Fruit fly (Drosophila melanogaster): Measurements from ENCODE around the gene Prosbeta4.

Gene Prosbeta4

DNA sequence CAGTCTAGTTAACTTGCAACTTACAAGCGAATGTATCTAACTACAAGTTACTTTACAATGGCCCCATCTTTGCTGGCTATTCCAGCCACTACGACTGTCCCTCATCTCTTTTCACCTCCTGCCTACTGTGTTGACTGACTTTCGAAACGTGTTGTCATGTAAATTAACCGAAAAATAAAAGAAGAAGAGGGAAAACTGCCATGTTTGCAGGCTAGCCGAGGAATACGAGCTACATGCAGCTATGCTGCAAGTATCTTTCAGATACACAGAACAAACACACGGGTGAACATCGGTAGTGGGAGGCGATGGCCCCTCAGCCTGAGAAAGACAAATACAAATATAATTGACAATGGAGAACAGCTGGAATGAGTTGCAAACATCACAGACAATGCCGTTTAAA is 21.3 kb downstream of the Prosbeta4 start (continued):
- TF ChIP-seq kni (GFP tag; optimal IDR thresholded peaks at IDR 0.05), result peak; percentile 68
- no peak for TF ChIP-seq Nf-YC (tag; optimal IDR thresholded peaks at IDR 0.05)
- TF ChIP-seq CG6272 (GFP tag; IDR thresholded peaks at IDR 0.05), result no peak
- no peak for TF ChIP-seq luna (GFP tag; optimal IDR thresholded peaks at IDR 0.05)
- TF ChIP-seq ci (GFP tag; IDR thresholded peaks at IDR 0.05), result 0 out of 3 replicates have a peak, but pooled peaks have one; percentile 38
- no peak for TF ChIP-seq HmgD (GFP tag; optimal IDR thresholded peaks at IDR 0.05)
- TF ChIP-seq nau (GFP tag; optimal IDR thresholded peaks at IDR 0.05), result peak; percentile 18
- TF ChIP-seq Awh (GFP tag; IDR thresholded peaks at IDR 0.05), result peak; percentile 20; the same call in 1 of the 2 replicates
- 0 out of 3 replicates have a peak, but pooled peaks have one; percentile 9 for TF ChIP-seq CG11695 (GFP tag; IDR thresholded peaks at IDR 0.05)
- TF ChIP-seq Asciz (GFP tag; optimal IDR thresholded peaks at IDR 0.05), result peak; percentile 25
- TF ChIP-seq Xrp1 (GFP tag; IDR thresholded peaks at IDR 0.05), result 0 out of 2 replicates have a peak, but pooled peaks have one; percentile 11
- peak; percentile 86 for TF ChIP-seq CG10431 (GFP tag; optimal IDR thresholded peaks at IDR 0.05)

DNA sequence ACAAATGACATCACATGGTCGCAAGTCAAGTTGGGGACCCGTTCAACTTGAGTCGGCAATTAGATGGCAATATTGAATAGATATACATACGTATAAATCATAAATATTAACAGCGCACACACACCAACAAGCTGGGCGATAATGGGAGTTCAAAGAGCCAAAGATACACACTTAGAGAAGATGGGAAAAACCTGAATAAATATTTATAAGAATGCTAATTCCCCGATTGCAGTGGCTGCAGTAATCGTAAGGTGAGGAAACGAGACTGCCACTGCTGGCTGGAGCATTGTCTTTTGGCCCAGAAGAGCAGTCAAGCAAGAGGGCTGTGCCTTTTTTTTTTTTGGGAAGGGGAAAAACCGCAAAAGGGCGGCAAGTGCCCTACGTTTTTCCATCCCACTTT is 21.7 kb downstream of the Prosbeta4 start:
- no peak for TF ChIP-seq pan (optimal IDR thresholded peaks at IDR 0.05)
- no peak for TF ChIP-seq pan (GFP tag; optimal IDR thresholded peaks at IDR 0.05 in 1 of 2, IDR thresholded peaks at IDR 0.05 in 1 of 2)
- TF ChIP-seq CG2129 (GFP tag; IDR thresholded peaks at IDR 0.05; ENCODE audit: partially characterized antibody), result no peak
- no peak for TF ChIP-seq slbo (GFP tag; IDR thresholded peaks at IDR 0.05)
- no peak for TF ChIP-seq Atf3 (GFP tag; optimal IDR thresholded peaks at IDR 0.05)
- no peak for TF ChIP-seq CG7963 (GFP tag; IDR thresholded peaks at IDR 0.05; ENCODE audit: partially characterized antibody)
- peak; percentile 60; the same call in 1 of the 2 replicates for TF ChIP-seq vvl (GFP tag; IDR thresholded peaks at IDR 0.05)
- TF ChIP-seq CG10431 (GFP tag; optimal IDR thresholded peaks at IDR 0.05), result no peak
- TF ChIP-seq CG17568 (GFP tag; optimal IDR thresholded peaks at IDR 0.05), result peak; percentile 32
- no peak for TF ChIP-seq sd (tag; optimal IDR thresholded peaks at IDR 0.05)
- TF ChIP-seq sens (GFP tag), result peak; percentile 60
- no peak for TF ChIP-seq CG11247 (GFP tag; IDR thresholded peaks at IDR 0.05)
- no peak for TF ChIP-seq CG11398 (GFP tag; optimal IDR thresholded peaks at IDR 0.05)
- TF ChIP-seq CG3065 (GFP tag; optimal IDR thresholded peaks at IDR 0.05), result no peak
- 0 out of 3 replicates have a peak, but pooled peaks have one; percentile 12 for TF ChIP-seq Optix (GFP tag; IDR thresholded peaks at IDR 0.05)
- TF ChIP-seq Hr51 (GFP tag; optimal IDR thresholded peaks at IDR 0.05), result no peak
- no peak for TF ChIP-seq ind (GFP tag; optimal IDR thresholded peaks at IDR 0.05)
- no peak for TF ChIP-seq grn (GFP tag; optimal IDR thresholded peaks at IDR 0.05)
- no peak for TF ChIP-seq CG3847 (GFP tag; IDR thresholded peaks at IDR 0.05)
- TF ChIP-seq Doc3 (GFP tag; IDR thresholded peaks at IDR 0.05; ENCODE audit: partially characterized antibody), result no peak
- no peak for TF ChIP-seq Usf (GFP tag; optimal IDR thresholded peaks at IDR 0.05)
- TF ChIP-seq sim (GFP tag; IDR thresholded peaks at IDR 0.05), result no peak
- no peak for TF ChIP-seq Neu2 (GFP tag; optimal IDR thresholded peaks at IDR 0.05; ENCODE audit: borderline replicate concordance)
- no peak for TF ChIP-seq Hr39 (optimal IDR thresholded peaks at IDR 0.05)
- TF ChIP-seq CG2202 (tag; optimal IDR thresholded peaks at IDR 0.05), result no peak
- TF ChIP-seq CG9727 (GFP tag; optimal IDR thresholded peaks at IDR 0.05), result no peak
- no peak for TF ChIP-seq NK7.1 (GFP tag; optimal IDR thresholded peaks at IDR 0.05)
- no peak for TF ChIP-seq Awh (GFP tag; IDR thresholded peaks at IDR 0.05)
- TF ChIP-seq Lim3 (GFP tag; IDR thresholded peaks at IDR 0.05), result no peak
- peak; percentile 8 for TF ChIP-seq salm (tag; optimal IDR thresholded peaks at IDR 0.05)
- no peak for TF ChIP-seq ftz-f1 (GFP tag; optimal IDR thresholded peaks at IDR 0.05)
- TF ChIP-seq TFAM (GFP tag; optimal IDR thresholded peaks at IDR 0.05), result no peak
- no peak for TF ChIP-seq CG4820 (GFP tag; optimal IDR thresholded peaks at IDR 0.05)
- no peak for TF ChIP-seq nerfin-2 (GFP tag; IDR thresholded peaks at IDR 0.05; ENCODE audit: partially characterized antibody)
- no peak for TF ChIP-seq ro (GFP tag; IDR thresholded peaks at IDR 0.05)
- TF ChIP-seq NC2β (GFP tag; optimal IDR thresholded peaks at IDR 0.05), result no peak
- TF ChIP-seq CG10543 (GFP tag; optimal IDR thresholded peaks at IDR 0.05), result no peak
- TF ChIP-seq br (optimal IDR thresholded peaks at IDR 0.05), result no peak
- no peak for TF ChIP-seq bcd (GFP tag; optimal IDR thresholded peaks at IDR 0.05)
- TF ChIP-seq Med (GFP tag), result peak; percentile 62
- TF ChIP-seq MTF-1 (GFP tag; optimal IDR thresholded peaks at IDR 0.05; ENCODE audit: borderline replicate concordance), result no peak

Measured in whole organism, embryonic.